Worm (Caenorhabditis elegans) whole organism, L4 larva: ENCODE results near the gene srp-7.

ENCODE experiments used
- R02D3.7 ChIP-seq: fragments of 150-350 bp; sonication (generic microtip); optimal IDR thresholded peaks from 3 replicates; lab custom pipeline; 2014; ENCODE audit warnings: missing biosample characterization, missing genetic modification characterization
- ama-1 ChIP-seq: fragments of 150-350 bp; optimal IDR thresholded peaks from 2 replicates; lab custom pipeline; 2014; ENCODE audit warnings: inconsistent platforms, mixed read lengths
- ceh-44 ChIP-seq: fragments of 200-800 bp; sonication (Bioruptor generic); IDR thresholded peaks from 2 replicates; pipeline ENCODE4 v1.3.6; 2022; ENCODE audit warnings: missing genetic modification reagents, missing genetic modification characterization, missing compliant biosample characterization
- hlh-30 ChIP-seq: sonication (generic microtip); optimal IDR thresholded peaks from 2 replicates; lab custom pipeline; 2017; ENCODE audit warnings: antibody characterized with exemption, mild to moderate bottlenecking, missing genetic modification characterization, missing compliant biosample characterization; ENCODE audit not compliant: insufficient read depth
- mes-2 ChIP-seq: sonication (generic microtip); optimal IDR thresholded peaks from 2 replicates; lab custom pipeline; 2016; ENCODE audit warnings: missing genotype, mild to moderate bottlenecking, missing genetic modification characterization, missing compliant biosample characterization; ENCODE audit not compliant: poor library complexity, severe bottlenecking
- snpc-4 ChIP-seq: fragments of 150-350 bp; optimal IDR thresholded peaks from 2 replicates; lab custom pipeline; 2014; ENCODE audit warnings: missing biosample characterization, missing genetic modification characterization
- zfp-3 ChIP-seq: fragments of 200-800 bp; sonication (Bioruptor generic); conservative IDR thresholded peaks from 2 replicates; pipeline ENCODE4 v1.3.6; 2022; ENCODE audit warnings: missing genetic modification reagents, missing genetic modification characterization, missing compliant biosample characterization

- TF ChIP-seq mes-2 (tag; lab: Kevin White, UChicago) (no peak), R02D3.7 (tag; lab: Kevin White, UChicago) (no peak), ceh-44 (no peak), snpc-4 (no peak), ama-1 (lab: Kevin White, UChicago) (no peak), hlh-30 (tag; lab: Kevin White, UChicago) (no peak), zfp-3 (GFP tag; lab: Robert Waterston, UW) (no peak)
These were observed 28.0 kb downstream of the srp-7 start, which contains the start of gene timp-1 for ce11 chrV:8206931-8207330.
